Worm (Caenorhabditis elegans) whole organism, young adult: ENCODE measurements around the gene F55C9.14.

Source experiments
- C06A6.2 ChIP-seq: fragments of 200-800 bp; sonication (Bioruptor generic); conservative IDR thresholded peaks from 2 replicates; pipeline ENCODE4 v1.3.6; 2022; ENCODE audit warnings: missing genetic modification characterization, missing compliant biosample characterization
- C17E4.6 ChIP-seq: fragments of 200-800 bp; sonication (Bioruptor generic); IDR thresholded peaks from 2 replicates; pipeline ENCODE4 v1.3.6; 2022; ENCODE audit warnings: missing genetic modification reagents, missing genetic modification characterization, missing compliant biosample characterization
- F10E7.11 ChIP-seq: sonication (generic microtip); optimal IDR thresholded peaks from 2 replicates; lab custom pipeline; 2017; ENCODE audit warnings: mild to moderate bottlenecking, missing genetic modification characterization, moderate library complexity, missing compliant biosample characterization
- F22D6.2 ChIP-seq: sonication (generic microtip); optimal IDR thresholded peaks from 2 replicates; lab custom pipeline; 2016; ENCODE audit warnings: mild to moderate bottlenecking, missing genetic modification characterization, missing compliant biosample characterization
- F52B5.7 ChIP-seq: sonication (generic microtip); optimal IDR thresholded peaks from 2 replicates; lab custom pipeline; 2016; ENCODE audit warnings: mild to moderate bottlenecking, missing genetic modification characterization, missing compliant biosample characterization
- F55B11.4 ChIP-seq: sonication (generic microtip); optimal IDR thresholded peaks from 2 replicates; lab custom pipeline; 2016; ENCODE audit warnings: missing compliant biosample characterization, missing genetic modification characterization, borderline replicate concordance; ENCODE audit not compliant: insufficient read depth
- F57C9.4 ChIP-seq: sonication (generic microtip); optimal IDR thresholded peaks from 2 replicates; lab custom pipeline; 2017; ENCODE audit warnings: mild to moderate bottlenecking, missing genetic modification characterization, missing compliant biosample characterization
- K11D2.4 ChIP-seq: fragments of 200-800 bp; sonication (Bioruptor generic); IDR thresholded peaks from 2 replicates; pipeline ENCODE4 v1.3.6; 2022; ENCODE audit warnings: missing genetic modification reagents, missing genetic modification characterization, missing compliant biosample characterization
- T07F8.4 ChIP-seq: sonication (generic microtip); optimal IDR thresholded peaks from 2 replicates; lab custom pipeline; 2016; ENCODE audit warnings: mild to moderate bottlenecking, missing genetic modification characterization, moderate library complexity, missing compliant biosample characterization
- Y53F4B.3 ChIP-seq: fragments of 200-800 bp; sonication (Bioruptor generic); IDR thresholded peaks from 2 replicates; pipeline ENCODE4 v1.3.6; 2022; ENCODE audit warnings: missing genetic modification reagents, missing genetic modification characterization, missing compliant biosample characterization
- Y56A3A.18 ChIP-seq: fragments of 200-800 bp; sonication (Bioruptor generic); IDR thresholded peaks from 2 replicates; pipeline ENCODE4 v1.3.6; 2022; ENCODE audit warnings: missing genetic modification reagents, missing genetic modification characterization, missing compliant biosample characterization
- ZK185.1 ChIP-seq: sonication (generic microtip); optimal IDR thresholded peaks from 2 replicates; lab custom pipeline; 2016; ENCODE audit warnings: mild to moderate bottlenecking, missing genetic modification characterization, missing compliant biosample characterization; ENCODE audit not compliant: poor library complexity, severe bottlenecking
- atf-7 ChIP-seq: sonication (generic microtip); optimal IDR thresholded peaks from 2 replicates; lab custom pipeline; 2017; ENCODE audit warnings: mild to moderate bottlenecking, missing genetic modification characterization, missing compliant biosample characterization
- athp-1 ChIP-seq: sonication (generic microtip); optimal IDR thresholded peaks from 2 replicates; lab custom pipeline; 2017; ENCODE audit warnings: mild to moderate bottlenecking, missing genetic modification characterization, missing compliant biosample characterization
- attf-5 ChIP-seq: fragments of 200-800 bp; sonication (Bioruptor generic); optimal IDR thresholded peaks from 2 replicates; lab custom pipeline; 2018; ENCODE audit warnings: mild to moderate bottlenecking, missing genetic modification characterization, missing compliant biosample characterization
- bed-1 ChIP-seq: fragments of 200-800 bp; sonication (Bioruptor generic); IDR thresholded peaks from 2 replicates; pipeline ENCODE4 v1.3.6; 2022; ENCODE audit warnings: missing genetic modification reagents, missing genetic modification characterization, missing compliant biosample characterization
- bed-2 ChIP-seq: fragments of 200-800 bp; sonication (Bioruptor generic); IDR thresholded peaks from 2 replicates; pipeline ENCODE4 v1.3.6; 2022; ENCODE audit warnings: missing genetic modification reagents, missing genetic modification characterization, missing compliant biosample characterization
- ceh-91 ChIP-seq: fragments of 200-800 bp; sonication (Bioruptor generic); IDR thresholded peaks from 2 replicates; pipeline ENCODE4 v1.3.6; 2022; ENCODE audit warnings: missing genetic modification reagents, missing genetic modification characterization, missing compliant biosample characterization
- dpff-1 ChIP-seq: sonication (generic microtip); optimal IDR thresholded peaks from 2 replicates; lab custom pipeline; 2017; ENCODE audit warnings: mild to moderate bottlenecking, missing genetic modification characterization, missing compliant biosample characterization
- efl-1 ChIP-seq: fragments of 150-350 bp; optimal IDR thresholded peaks from 2 replicates; lab custom pipeline; 2014; ENCODE audit warnings: missing biosample characterization, missing genetic modification reagents, missing genetic modification characterization
- egl-44 ChIP-seq: fragments of 200-800 bp; sonication (Bioruptor generic); IDR thresholded peaks from 2 replicates; pipeline ENCODE4 v1.3.6; 2022; ENCODE audit warnings: missing genetic modification reagents, missing genetic modification characterization, missing compliant biosample characterization
- ets-4 ChIP-seq: fragments of 200-800 bp; sonication (Bioruptor generic); optimal IDR thresholded peaks from 2 replicates; lab custom pipeline; 2018; ENCODE audit warnings: mild to moderate bottlenecking, missing genetic modification characterization, missing compliant biosample characterization
- fkh-3 ChIP-seq: sonication (generic microtip); optimal IDR thresholded peaks from 2 replicates; lab custom pipeline; 2016; ENCODE audit warnings: mild to moderate bottlenecking, missing genetic modification characterization, missing compliant biosample characterization
- hmg-1.2 ChIP-seq: fragments of 200-800 bp; sonication (Bioruptor generic); IDR thresholded peaks from 2 replicates; pipeline ENCODE4 v1.3.6; 2022; ENCODE audit warnings: missing genetic modification reagents, missing genetic modification characterization, missing compliant biosample characterization
- hmg-20 ChIP-seq: fragments of 200-800 bp; sonication (Bioruptor generic); IDR thresholded peaks from 2 replicates; pipeline ENCODE4 v1.3.6; 2022; ENCODE audit warnings: missing genetic modification reagents, missing genetic modification characterization, missing compliant biosample characterization
- let-607 ChIP-seq, 2 experiments: fragments of 200-800 bp in 1 of 2; sonication (Bioruptor generic) in 1 of 2; sonication (generic microtip) in 1 of 2; optimal IDR thresholded peaks; 2 replicates each; lab custom pipeline; 2016 to 2018; ENCODE audit warnings: mild to moderate bottlenecking in 2 of 2, missing compliant biosample characterization in 2 of 2, missing genetic modification characterization in 2 of 2, moderate library complexity in 2 of 2, missing genotype in 1 of 2
- lin-40 ChIP-seq: sonication (generic microtip); optimal IDR thresholded peaks from 2 replicates; lab custom pipeline; 2016; ENCODE audit warnings: missing genetic modification characterization, mild to moderate bottlenecking, missing compliant biosample characterization, missing genotype, missing genetic modification reagents
- lin-54 ChIP-seq: fragments of 200-800 bp; sonication (Bioruptor generic); optimal IDR thresholded peaks from 2 replicates; lab custom pipeline; 2018; ENCODE audit warnings: mild to moderate bottlenecking, missing genetic modification characterization, missing compliant biosample characterization
- lir-1 ChIP-seq: fragments of 200-800 bp; sonication (Bioruptor generic); conservative IDR thresholded peaks from 2 replicates; pipeline ENCODE4 v1.3.6; 2022; ENCODE audit warnings: missing genetic modification reagents, missing genetic modification characterization, missing compliant biosample characterization
- madf-6 ChIP-seq: fragments of 200-800 bp; sonication (Bioruptor generic); IDR thresholded peaks from 2 replicates; pipeline ENCODE4 v1.3.6; 2022; ENCODE audit warnings: missing genetic modification reagents, missing genetic modification characterization, missing compliant biosample characterization
- madf-8 ChIP-seq: fragments of 200-800 bp; sonication (Bioruptor generic); conservative IDR thresholded peaks from 2 replicates; pipeline ENCODE4 v1.3.6; 2022; ENCODE audit warnings: missing genetic modification reagents, missing genetic modification characterization, missing compliant biosample characterization
- snpc-1.3 ChIP-seq: sonication (generic microtip); optimal IDR thresholded peaks from 2 replicates; lab custom pipeline; 2017; ENCODE audit warnings: missing genetic modification characterization, mild to moderate bottlenecking, missing compliant biosample characterization, antibody characterized with exemption, moderate library complexity, missing genotype, missing genetic modification reagents; ENCODE audit not compliant: insufficient read depth
- snpc-4 ChIP-seq, 5 experiments: fragments of 150-350 bp in 1 of 5; sonication (generic microtip) in 4 of 5; optimal IDR thresholded peaks; 2 replicates each; lab custom pipeline; 2014 to 2018; ENCODE audit warnings: missing genetic modification characterization in 5 of 5, missing biosample characterization in 3 of 5, antibody characterized with exemption in 2 of 5, mild to moderate bottlenecking in 2 of 5, missing compliant biosample characterization in 2 of 5, missing genotype in 2 of 5, moderate library complexity in 2 of 5, missing genetic modification reagents in 1 of 5
- somi-1 ChIP-seq: fragments of 200-800 bp; sonication (Bioruptor generic); optimal IDR thresholded peaks from 2 replicates; lab custom pipeline; 2018; ENCODE audit warnings: mild to moderate bottlenecking, missing genetic modification characterization, missing compliant biosample characterization
- unc-130 ChIP-seq: sonication (generic microtip); optimal IDR thresholded peaks from 2 replicates; lab custom pipeline; 2016; ENCODE audit warnings: missing genetic modification reagents, missing genetic modification characterization, missing compliant biosample characterization
- xnd-1 ChIP-seq: sonication (generic microtip); optimal IDR thresholded peaks from 2 replicates; lab custom pipeline; 2016; ENCODE audit warnings: missing genotype, missing genetic modification reagents, missing genetic modification characterization, missing compliant biosample characterization
- zim-3 ChIP-seq: sonication (generic microtip); optimal IDR thresholded peaks from 2 replicates; lab custom pipeline; 2017; ENCODE audit warnings: mild to moderate bottlenecking, missing genetic modification characterization, moderate library complexity, missing compliant biosample characterization
- ztf-22 ChIP-seq: fragments of 200-800 bp; sonication (Bioruptor generic); optimal IDR thresholded peaks from 2 replicates; lab custom pipeline; 2018; ENCODE audit warnings: mild to moderate bottlenecking, missing genetic modification characterization, moderate library complexity, missing compliant biosample characterization
- ztf-25 ChIP-seq: fragments of 200-800 bp; sonication (Bioruptor generic); IDR thresholded peaks from 2 replicates; pipeline ENCODE4 v1.3.6; 2022; ENCODE audit warnings: missing genetic modification reagents, missing genetic modification characterization, missing compliant biosample characterization
- ztf-26 ChIP-seq: sonication (generic microtip); optimal IDR thresholded peaks from 2 replicates; lab custom pipeline; 2017; ENCODE audit warnings: missing genetic modification characterization, missing compliant biosample characterization
- ztf-28 ChIP-seq: fragments of 200-800 bp; sonication (Bioruptor generic); IDR thresholded peaks from 2 replicates; pipeline ENCODE4 v1.3.6; 2022; ENCODE audit warnings: missing genetic modification reagents, missing genetic modification characterization, missing compliant biosample characterization

The F55C9.14 gene

ce11 chrV:19297510-19297909 is 1.9 kb upstream of the F55C9.14 start, which contains the start of gene fbxb-60:
fbxb-60 (plus strand) TSS chrV:19297810.
- TF ChIP-seq F57C9.4 (tag; lab: Kevin White, UChicago) (no peak), atf-7 (tag; lab: Kevin White, UChicago) (no peak), ets-4 (no peak), C06A6.2 (GFP tag; lab: Robert Waterston, UW) (no peak), athp-1 (no peak), lin-54 (no peak), somi-1 (GFP tag; lab: Kevin White, UChicago) (no peak), efl-1 (GFP tag; lab: Kevin White, UChicago) (no peak), T07F8.4 (tag; lab: Kevin White, UChicago) (no peak), let-607 (tag; optimal IDR thresholded peaks at IDR 0.05; lab: Kevin White, UChicago) (no peak), madf-8 (GFP tag; lab: Robert Waterston, UW) (no peak), Y53F4B.3 (no peak), snpc-4 (GFP tag; optimal IDR thresholded peaks at IDR 0.05; lab: Kevin White, UChicago) (no peak), snpc-4 (tag; optimal IDR thresholded peaks at IDR 0.05; lab: Kevin White, UChicago) (no peak), F22D6.2 (no peak), F52B5.7 (tag; lab: Kevin White, UChicago) (no peak), ztf-26 (tag; lab: Kevin White, UChicago) (no peak)

- TF ChIP-seq let-607 (tag; optimal IDR thresholded peaks at IDR 0.05; lab: Kevin White, UChicago) (no peak), zim-3 (tag; lab: Kevin White, UChicago) (no peak), F10E7.11 (tag; lab: Kevin White, UChicago) (no peak), snpc-4 (GFP tag; optimal IDR thresholded peaks at IDR 0.05; lab: Kevin White, UChicago) (no peak), snpc-4 (tag; optimal IDR thresholded peaks at IDR 0.05; lab: Kevin White, UChicago) (no peak), F55B11.4 (no peak), lir-1 (GFP tag; lab: Robert Waterston, UW) (no peak), madf-6 (GFP tag; lab: Robert Waterston, UW) (no peak), ztf-25 (GFP tag; lab: Robert Waterston, UW) (no peak), C17E4.6 (no peak), K11D2.4 (no peak), Y53F4B.3 (no peak), fkh-3 (tag; lab: Kevin White, UChicago) (no peak), xnd-1 (tag; lab: Kevin White, UChicago) (no peak), unc-130 (GFP tag; lab: Kevin White, UChicago) (no peak), ztf-26 (tag; lab: Kevin White, UChicago) (no peak)
Measured at ce11 chrV:19301934-19302333, 2.6 kb downstream of the F55C9.14 start, which contains the start of gene fbxb-62. fbxb-62 (minus strand) TSS chrV:19302034.

- TF ChIP-seq K11D2.4: no peak
- no peak for TF ChIP-seq dpff-1 (tag; lab: Kevin White, UChicago)
- no peak for TF ChIP-seq snpc-1.3
- no peak for TF ChIP-seq hmg-20 (GFP tag; lab: Robert Waterston, UW)
- TF ChIP-seq egl-44: no peak
- TF ChIP-seq lin-40: no peak
- TF ChIP-seq hmg-1.2 (GFP tag; lab: Robert Waterston, UW): no peak
- TF ChIP-seq ztf-22: no peak
- TF ChIP-seq athp-1: no peak
- no peak for TF ChIP-seq ceh-91 (GFP tag; lab: Robert Waterston, UW)
- no peak for TF ChIP-seq bed-1
- TF ChIP-seq ztf-28 (GFP tag; lab: Robert Waterston, UW): no peak
- no peak for TF ChIP-seq attf-5
- no peak for TF ChIP-seq Y56A3A.18 (GFP tag; lab: Robert Waterston, UW)
- no peak for TF ChIP-seq bed-2
- TF ChIP-seq ZK185.1: no peak
Measured at ce11 chrV:19303589-19304174, 4.3 kb downstream of the F55C9.14 start, which contains the start of the genes fbxb-63 and fbxb-61. fbxb-63 (minus strand) TSS chrV:19303730. fbxb-61 (plus strand) TSS chrV:19304124.
